Worm (Caenorhabditis elegans) whole organism, L3 larva: ENCODE data around the gene T25B2.2.

Experiments used
- R02D3.7 ChIP-seq: fragments of 150-350 bp; optimal IDR thresholded peaks from 2 replicates; lab custom pipeline; 2014; ENCODE audit warnings: missing biosample characterization, missing genetic modification characterization
- aly-2 ChIP-seq: fragments of 150-350 bp; optimal IDR thresholded peaks from 2 replicates; lab custom pipeline; 2014; ENCODE audit warnings: missing biosample characterization, missing genetic modification characterization
- ama-1 ChIP-seq: fragments of 150-350 bp; optimal IDR thresholded peaks from 2 replicates; lab custom pipeline; 2018
- ceh-82 ChIP-seq: fragments of 150-350 bp; optimal IDR thresholded peaks from 2 replicates; lab custom pipeline; 2014; ENCODE audit warnings: missing biosample characterization, missing genetic modification characterization
- ceh-9 ChIP-seq: sonication (generic microtip); optimal IDR thresholded peaks from 2 replicates; lab custom pipeline; 2018; ENCODE audit warnings: missing biosample characterization, missing genetic modification characterization
- egl-27 ChIP-seq: sonication (generic microtip); optimal IDR thresholded peaks from 4 replicates; lab custom pipeline; 2017; ENCODE audit warnings: missing biosample characterization, missing genetic modification reagents, missing genetic modification characterization
- egl-5 ChIP-seq: fragments of 150-350 bp; optimal IDR thresholded peaks from 2 replicates; lab custom pipeline; 2017; ENCODE audit warnings: missing biosample characterization, missing genetic modification reagents, missing genetic modification characterization, inconsistent platforms
- elt-1 ChIP-seq: fragments of 150-350 bp; optimal IDR thresholded peaks from 2 replicates; lab custom pipeline; 2014; ENCODE audit warnings: missing biosample characterization, missing genetic modification characterization
- elt-2 ChIP-seq: sonication (generic microtip); optimal IDR thresholded peaks from 2 replicates; lab custom pipeline; 2016; ENCODE audit warnings: missing genetic modification reagents, mild to moderate bottlenecking, missing genetic modification characterization, missing compliant biosample characterization
- elt-3 ChIP-seq, 3 experiments: fragments of 150-350 bp in 1 of 3; sonication (generic microtip) in 2 of 3; optimal IDR thresholded peaks; 2 replicates in 2 of 3; 4 replicates in 1 of 3; lab custom pipeline; 2014 to 2017; ENCODE audit warnings: missing biosample characterization in 3 of 3, missing genetic modification characterization in 3 of 3
- eor-1 ChIP-seq, 2 experiments: fragments of 150-350 bp; optimal IDR thresholded peaks; 2 replicates each; lab custom pipeline; 2014 to 2018; ENCODE audit warnings: missing biosample characterization in 2 of 2, missing genetic modification characterization in 2 of 2
- fkh-10 ChIP-seq: sonication (generic microtip); optimal IDR thresholded peaks from 2 replicates; lab custom pipeline; 2017; ENCODE audit warnings: missing biosample characterization, missing genetic modification reagents, missing genetic modification characterization
- fkh-2 ChIP-seq: fragments of 150-350 bp; optimal IDR thresholded peaks from 2 replicates; lab custom pipeline; 2014; ENCODE audit warnings: missing biosample characterization, missing genetic modification reagents, missing genetic modification characterization
- fos-1 ChIP-seq: fragments of 150-350 bp; optimal IDR thresholded peaks from 2 replicates; lab custom pipeline; 2014; ENCODE audit warnings: missing biosample characterization, missing genetic modification characterization
- hmg-11 ChIP-seq: sonication (generic microtip); optimal IDR thresholded peaks from 2 replicates; lab custom pipeline; 2016; ENCODE audit warnings: missing genetic modification characterization, missing compliant biosample characterization
- jun-1 ChIP-seq: fragments of 150-350 bp; optimal IDR thresholded peaks from 2 replicates; lab custom pipeline; 2014; ENCODE audit warnings: missing biosample characterization, missing genetic modification reagents, missing genetic modification characterization
- lin-39 ChIP-seq: fragments of 150-350 bp; optimal IDR thresholded peaks from 2 replicates; lab custom pipeline; 2018; ENCODE audit warnings: missing biosample characterization, missing genetic modification reagents, missing genetic modification characterization
- lsy-12 ChIP-seq: sonication (generic microtip); optimal IDR thresholded peaks from 2 replicates; lab custom pipeline; 2016; ENCODE audit warnings: mild to moderate bottlenecking, missing genetic modification characterization, missing compliant biosample characterization
- nfya-1 ChIP-seq: sonication (generic microtip); optimal IDR thresholded peaks from 2 replicates; lab custom pipeline; 2017; ENCODE audit warnings: missing genetic modification characterization, mild to moderate bottlenecking, missing compliant biosample characterization, antibody characterized with exemption, moderate library complexity; ENCODE audit not compliant: insufficient read depth
- nhr-11 ChIP-seq: fragments of 150-350 bp; optimal IDR thresholded peaks from 2 replicates; lab custom pipeline; 2014; ENCODE audit warnings: missing biosample characterization, missing genetic modification characterization
- nhr-12 ChIP-seq: fragments of 150-350 bp; optimal IDR thresholded peaks from 2 replicates; lab custom pipeline; 2014; ENCODE audit warnings: missing biosample characterization, missing genetic modification characterization
- nhr-23 ChIP-seq: fragments of 150-350 bp; optimal IDR thresholded peaks from 2 replicates; lab custom pipeline; 2014; ENCODE audit warnings: missing biosample characterization, missing genetic modification reagents, missing genetic modification characterization
- nhr-25 ChIP-seq: sonication (generic microtip); optimal IDR thresholded peaks from 2 replicates; lab custom pipeline; 2017; ENCODE audit warnings: missing biosample characterization, missing genetic modification characterization
- nhr-28 ChIP-seq: fragments of 150-350 bp; optimal IDR thresholded peaks from 2 replicates; lab custom pipeline; 2014; ENCODE audit warnings: missing biosample characterization, missing genetic modification characterization
- nhr-43 ChIP-seq: sonication (generic microtip); optimal IDR thresholded peaks from 2 replicates; lab custom pipeline; 2016; ENCODE audit warnings: mild to moderate bottlenecking, missing genetic modification characterization, missing compliant biosample characterization; ENCODE audit not compliant: poor library complexity, severe bottlenecking
- pha-4 ChIP-seq: fragments of 150-350 bp; optimal IDR thresholded peaks from 2 replicates; lab custom pipeline; 2014; ENCODE audit warnings: missing biosample characterization, missing genetic modification reagents, missing genetic modification characterization
- sea-2 ChIP-seq: fragments of 150-350 bp; sonication (generic microtip); optimal IDR thresholded peaks from 4 replicates; lab custom pipeline; 2014; ENCODE audit warnings: missing biosample characterization, missing genetic modification reagents, missing genetic modification characterization
- tbx-2 ChIP-seq: sonication (generic microtip); optimal IDR thresholded peaks from 2 replicates; lab custom pipeline; 2016; ENCODE audit warnings: mild to moderate bottlenecking, missing genetic modification characterization, missing compliant biosample characterization
- unc-39 ChIP-seq: sonication (generic microtip); optimal IDR thresholded peaks from 4 replicates; lab custom pipeline; 2017; ENCODE audit warnings: missing biosample characterization, missing genetic modification characterization
- unc-62 ChIP-seq: fragments of 150-350 bp; sonication (generic microtip); optimal IDR thresholded peaks from 4 replicates; lab custom pipeline; 2014; ENCODE audit warnings: missing biosample characterization, missing genetic modification reagents, missing genetic modification characterization
- zag-1 ChIP-seq: fragments of 150-350 bp; optimal IDR thresholded peaks from 2 replicates; lab custom pipeline; 2014; ENCODE audit warnings: missing biosample characterization, missing genetic modification characterization
- ztf-11 ChIP-seq: fragments of 150-350 bp; optimal IDR thresholded peaks from 2 replicates; lab custom pipeline; 2014; ENCODE audit warnings: missing biosample characterization, missing genetic modification characterization
- ztf-4 ChIP-seq: fragments of 150-350 bp; optimal IDR thresholded peaks from 2 replicates; lab custom pipeline; 2014; ENCODE audit warnings: missing biosample characterization, missing genetic modification characterization

T25B2.2 gene

DNA sequence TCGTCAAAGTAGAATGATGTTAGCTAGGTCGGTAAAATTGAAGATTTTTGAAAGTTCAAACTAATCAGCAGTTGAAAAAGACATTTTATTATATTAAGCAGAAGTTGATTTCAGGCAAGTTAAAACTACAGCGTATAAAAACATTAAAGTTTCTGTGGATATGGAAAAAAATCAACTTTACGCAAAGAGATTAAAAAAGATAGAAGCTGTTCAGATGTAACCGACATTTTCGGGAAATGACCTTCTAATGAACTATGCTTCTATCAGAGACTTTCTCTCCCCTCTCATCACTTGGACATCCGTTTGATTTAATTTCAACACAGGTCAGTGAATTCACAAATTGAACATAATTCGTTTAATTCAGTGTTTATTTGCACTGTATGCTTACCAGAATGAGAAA is 10.8 kb downstream of the T25B2.2 start, which contains the start of gene T13C5.7:
T13C5.7 (plus strand) TSS at position 301 of the 400 bp plus-strand sequence.
- TF ChIP-seq nhr-23 (tag; lab: Kevin White, UChicago) (peak; percentile 11), unc-39 (tag; lab: Kevin White, UChicago) (no peak)

DNA sequence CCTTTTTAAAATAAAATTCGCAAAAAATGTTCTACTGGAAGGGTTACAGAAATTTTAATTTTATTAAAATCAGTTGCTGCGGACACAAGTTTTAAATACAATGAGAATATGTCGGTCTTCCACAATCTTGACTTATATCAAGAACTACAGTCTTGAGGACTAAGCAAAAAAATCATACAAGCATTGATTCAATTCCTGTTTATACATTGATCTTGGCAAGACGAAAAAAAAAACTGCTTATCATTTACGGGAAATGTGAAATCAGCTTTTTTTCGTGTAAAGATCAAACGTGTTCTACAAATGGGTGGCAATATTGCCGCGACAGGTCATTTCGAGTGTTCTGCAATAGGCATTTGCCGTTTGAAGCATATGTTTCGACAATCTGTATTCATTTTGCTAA is 15.3 kb downstream of the T25B2.2 start, which contains the start of gene T13C5.2:
T13C5.2 (plus strand) TSS at position 301 of the 400 bp plus-strand sequence.
- no peak for TF ChIP-seq ztf-11 (tag; lab: Kevin White, UChicago)

- TF ChIP-seq eor-1 (tag; optimal IDR thresholded peaks at IDR 0.05; lab: Kevin White, UChicago): no peak
- TF ChIP-seq elt-2 (tag; lab: Kevin White, UChicago): no peak
- no peak for TF ChIP-seq lsy-12 (tag; lab: Kevin White, UChicago)
- TF ChIP-seq aly-2 (tag; lab: Kevin White, UChicago): no peak
- TF ChIP-seq fkh-10: no peak
- TF ChIP-seq unc-62 (GFP tag; lab: Kevin White, UChicago): no peak
- TF ChIP-seq jun-1 (tag; lab: Kevin White, UChicago): no peak
- no peak for TF ChIP-seq fos-1 (tag; lab: Kevin White, UChicago)
- TF ChIP-seq pha-4 (tag; lab: Kevin White, UChicago): no peak
- TF ChIP-seq lin-39: no peak
- no peak for TF ChIP-seq elt-3 (tag; optimal IDR thresholded peaks at IDR 0.05; lab: Kevin White, UChicago)
- no peak for TF ChIP-seq ztf-11 (tag; lab: Kevin White, UChicago)
These were observed 18.4 kb downstream of the T25B2.2 start, which contains the start of gene T13C5.10 for ce11 chrX:6187848-6188247. T13C5.10 (plus strand) TSS chrX:6188148.

DNA sequence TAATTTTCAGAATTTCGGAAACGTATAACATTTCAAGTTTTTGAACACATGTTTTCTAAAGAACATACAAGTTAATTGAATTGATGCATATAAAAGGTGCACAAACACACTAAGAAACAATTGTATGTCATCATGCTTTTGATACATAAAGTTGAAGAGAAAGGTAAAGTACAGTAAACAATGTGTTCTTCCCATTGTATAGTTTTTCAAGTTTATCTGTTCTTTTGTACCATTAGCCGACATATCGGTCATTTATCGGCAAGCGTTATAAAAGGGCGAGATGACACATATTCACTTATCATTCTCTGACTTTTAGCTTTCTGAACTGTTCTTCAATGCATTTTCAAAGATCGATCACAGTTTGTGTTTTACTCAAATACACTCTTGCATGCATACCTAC is 20.5 kb downstream of the T25B2.2 start, which contains the start of gene T13C5.9:
T13C5.9 (plus strand) TSS at position 301 of the 400 bp plus-strand sequence.
- no peak for TF ChIP-seq elt-1 (tag; lab: Kevin White, UChicago)
- no peak for TF ChIP-seq ztf-11 (tag; lab: Kevin White, UChicago)
- no peak for TF ChIP-seq ceh-9 (tag; lab: Kevin White, UChicago)
- no peak for TF ChIP-seq ceh-82 (tag; lab: Kevin White, UChicago)
- no peak for TF ChIP-seq nhr-12
- TF ChIP-seq elt-3 (tag; optimal IDR thresholded peaks at IDR 0.05; lab: Kevin White, UChicago): no peak
- no peak for TF ChIP-seq nhr-28 (tag; lab: Kevin White, UChicago)
- no peak for TF ChIP-seq elt-2 (tag; lab: Kevin White, UChicago)
- no peak for TF ChIP-seq fkh-2 (tag; lab: Kevin White, UChicago)
- TF ChIP-seq unc-39 (tag; lab: Kevin White, UChicago): no peak
- TF ChIP-seq nhr-11 (tag; lab: Kevin White, UChicago): no peak
- TF ChIP-seq tbx-2 (tag; lab: Kevin White, UChicago): no peak
- no peak for TF ChIP-seq egl-5
- no peak for TF ChIP-seq ama-1 (lab: Kevin White, UChicago)
- no peak for TF ChIP-seq egl-27 (tag; lab: Kevin White, UChicago)
- TF ChIP-seq nhr-23 (tag; lab: Kevin White, UChicago): no peak

ce11 chrX:6194191-6194724 is 24.8 kb downstream of the T25B2.2 start, which contains the start of gene ceh-54:
ceh-54 (minus strand) TSS chrX:6194241.
- no peak for TF ChIP-seq R02D3.7 (tag; lab: Kevin White, UChicago)
- TF ChIP-seq nhr-11 (tag; lab: Kevin White, UChicago): no peak
- no peak for TF ChIP-seq elt-1 (tag; lab: Kevin White, UChicago)
- TF ChIP-seq ceh-82 (tag; lab: Kevin White, UChicago): no peak

DNA sequence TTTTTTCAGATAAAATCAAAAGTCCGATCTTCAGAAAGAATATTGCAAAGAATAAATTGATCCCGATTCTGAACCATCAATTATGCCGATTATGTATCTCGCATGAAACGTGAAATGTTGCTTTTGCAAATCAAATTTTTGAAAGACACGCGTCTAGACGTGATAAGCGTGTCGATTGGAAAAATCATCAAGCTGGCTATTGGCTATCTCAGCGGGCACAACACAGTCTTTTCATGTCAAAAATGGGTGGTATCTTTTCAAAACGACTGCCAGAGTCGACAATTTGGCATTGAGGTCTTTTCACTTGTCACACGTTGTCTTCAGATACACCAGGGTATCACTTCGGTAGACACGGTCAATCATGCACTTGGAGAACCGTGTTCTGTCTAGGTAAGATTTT is 27.2 kb downstream of the T25B2.2 start, which contains the start of gene daf-9:
daf-9 (plus strand) TSS at position 301 of the 400 bp plus-strand sequence.
- TF ChIP-seq elt-3 (tag; optimal IDR thresholded peaks at IDR 0.05; lab: Kevin White, UChicago): peak in 1 of 3 experiments; percentile 69
- TF ChIP-seq hmg-11 (tag; lab: Kevin White, UChicago): no peak
- peak; percentile 30 for TF ChIP-seq nhr-23 (tag; lab: Kevin White, UChicago)
- no peak for TF ChIP-seq zag-1 (tag; lab: Kevin White, UChicago)

- TF ChIP-seq elt-3 (tag; optimal IDR thresholded peaks at IDR 0.05; lab: Kevin White, UChicago) (peak in 1 of 3 experiments; percentile 52), nhr-43 (tag; lab: Kevin White, UChicago) (peak; percentile 82), jun-1 (tag; lab: Kevin White, UChicago) (no peak), egl-5 (no peak), fkh-2 (tag; lab: Kevin White, UChicago) (no peak), nhr-23 (tag; lab: Kevin White, UChicago) (peak; percentile 97), ama-1 (lab: Kevin White, UChicago) (peak; percentile 65), nhr-25 (tag; lab: Kevin White, UChicago) (peak; percentile 54), eor-1 (tag; optimal IDR thresholded peaks at IDR 0.05; lab: Kevin White, UChicago) (no peak), sea-2 (no peak), nfya-1 (tag; lab: Kevin White, UChicago) (no peak), lsy-12 (tag; lab: Kevin White, UChicago) (peak; percentile 5), ztf-4 (no peak)
These were observed 32.1 kb downstream of the T25B2.2 start for ce11 chrX:6201542-6201941.
